Worm (Caenorhabditis elegans) whole organism, L3 larva: ENCODE results near the gene ajm-1.
A peak's percentile ranks its signal among the peaks of the same experiment; 100 is the strongest.

Source experiments
- R02D3.7 ChIP-seq: fragments of 150-350 bp; optimal IDR thresholded peaks from 2 replicates; lab custom pipeline; 2014; ENCODE audit warnings: missing biosample characterization, missing genetic modification characterization
- ZK546.5 ChIP-seq: sonication (generic microtip); optimal IDR thresholded peaks from 2 replicates; lab custom pipeline; 2017; ENCODE audit warnings: missing biosample characterization, missing genetic modification characterization
- aly-2 ChIP-seq: fragments of 150-350 bp; optimal IDR thresholded peaks from 2 replicates; lab custom pipeline; 2014; ENCODE audit warnings: missing biosample characterization, missing genetic modification characterization
- ama-1 ChIP-seq: fragments of 150-350 bp; optimal IDR thresholded peaks from 2 replicates; lab custom pipeline; 2018
- ceh-28 ChIP-seq: fragments of 150-350 bp; optimal IDR thresholded peaks from 2 replicates; lab custom pipeline; 2014; ENCODE audit warnings: missing biosample characterization, missing genetic modification reagents, missing genetic modification characterization
- ceh-82 ChIP-seq: fragments of 150-350 bp; optimal IDR thresholded peaks from 2 replicates; lab custom pipeline; 2014; ENCODE audit warnings: missing biosample characterization, missing genetic modification characterization
- ceh-9 ChIP-seq: sonication (generic microtip); optimal IDR thresholded peaks from 2 replicates; lab custom pipeline; 2018; ENCODE audit warnings: missing biosample characterization, missing genetic modification characterization
- daf-12 ChIP-seq: fragments of 150-350 bp; optimal IDR thresholded peaks from 2 replicates; lab custom pipeline; 2014; ENCODE audit warnings: missing biosample characterization, missing genetic modification reagents, missing genetic modification characterization
- egl-27 ChIP-seq: sonication (generic microtip); optimal IDR thresholded peaks from 4 replicates; lab custom pipeline; 2017; ENCODE audit warnings: missing biosample characterization, missing genetic modification reagents, missing genetic modification characterization
- egl-5 ChIP-seq: fragments of 150-350 bp; optimal IDR thresholded peaks from 2 replicates; lab custom pipeline; 2017; ENCODE audit warnings: missing biosample characterization, missing genetic modification reagents, missing genetic modification characterization, inconsistent platforms
- elt-3 ChIP-seq, 3 experiments: fragments of 150-350 bp in 1 of 3; sonication (generic microtip) in 2 of 3; optimal IDR thresholded peaks; 2 replicates in 2 of 3; 4 replicates in 1 of 3; lab custom pipeline; 2014 to 2017; ENCODE audit warnings: missing biosample characterization in 3 of 3, missing genetic modification characterization in 3 of 3
- fkh-10 ChIP-seq: sonication (generic microtip); optimal IDR thresholded peaks from 2 replicates; lab custom pipeline; 2017; ENCODE audit warnings: missing biosample characterization, missing genetic modification reagents, missing genetic modification characterization
- fos-1 ChIP-seq: fragments of 150-350 bp; optimal IDR thresholded peaks from 2 replicates; lab custom pipeline; 2014; ENCODE audit warnings: missing biosample characterization, missing genetic modification characterization
- hmg-11 ChIP-seq: sonication (generic microtip); optimal IDR thresholded peaks from 2 replicates; lab custom pipeline; 2016; ENCODE audit warnings: missing genetic modification characterization, missing compliant biosample characterization
- jun-1 ChIP-seq: fragments of 150-350 bp; optimal IDR thresholded peaks from 2 replicates; lab custom pipeline; 2014; ENCODE audit warnings: missing biosample characterization, missing genetic modification reagents, missing genetic modification characterization
- lin-15B ChIP-seq: fragments of 150-350 bp; optimal IDR thresholded peaks from 2 replicates; lab custom pipeline; 2014; ENCODE audit warnings: missing biosample characterization, missing genetic modification characterization
- lin-39 ChIP-seq: fragments of 150-350 bp; optimal IDR thresholded peaks from 2 replicates; lab custom pipeline; 2018; ENCODE audit warnings: missing biosample characterization, missing genetic modification reagents, missing genetic modification characterization
- mdl-1 ChIP-seq: fragments of 150-350 bp; optimal IDR thresholded peaks from 2 replicates; lab custom pipeline; 2014; ENCODE audit warnings: missing biosample characterization, missing genetic modification characterization
- mml-1 ChIP-seq: fragments of 150-350 bp; sonication (generic microtip); optimal IDR thresholded peaks from 3 replicates; lab custom pipeline; 2014; ENCODE audit warnings: missing biosample characterization, missing genetic modification characterization
- nfya-1 ChIP-seq: sonication (generic microtip); optimal IDR thresholded peaks from 2 replicates; lab custom pipeline; 2017; ENCODE audit warnings: missing genetic modification characterization, mild to moderate bottlenecking, missing compliant biosample characterization, antibody characterized with exemption, moderate library complexity; ENCODE audit not compliant: insufficient read depth
- nhr-11 ChIP-seq: fragments of 150-350 bp; optimal IDR thresholded peaks from 2 replicates; lab custom pipeline; 2014; ENCODE audit warnings: missing biosample characterization, missing genetic modification characterization
- nhr-12 ChIP-seq: fragments of 150-350 bp; optimal IDR thresholded peaks from 2 replicates; lab custom pipeline; 2014; ENCODE audit warnings: missing biosample characterization, missing genetic modification characterization
- nhr-23 ChIP-seq: fragments of 150-350 bp; optimal IDR thresholded peaks from 2 replicates; lab custom pipeline; 2014; ENCODE audit warnings: missing biosample characterization, missing genetic modification reagents, missing genetic modification characterization
- nhr-237 ChIP-seq: fragments of 150-350 bp; optimal IDR thresholded peaks from 2 replicates; lab custom pipeline; 2014; ENCODE audit warnings: missing biosample characterization, missing genetic modification characterization
- nhr-25 ChIP-seq: sonication (generic microtip); optimal IDR thresholded peaks from 2 replicates; lab custom pipeline; 2017; ENCODE audit warnings: missing biosample characterization, missing genetic modification characterization
- nhr-28 ChIP-seq: fragments of 150-350 bp; optimal IDR thresholded peaks from 2 replicates; lab custom pipeline; 2014; ENCODE audit warnings: missing biosample characterization, missing genetic modification characterization
- nhr-67 ChIP-seq: fragments of 150-350 bp; optimal IDR thresholded peaks from 2 replicates; lab custom pipeline; 2014; ENCODE audit warnings: missing biosample characterization, missing genetic modification characterization
- nhr-77 ChIP-seq: fragments of 150-350 bp; optimal IDR thresholded peaks from 2 replicates; lab custom pipeline; 2014; ENCODE audit warnings: missing biosample characterization, missing genetic modification characterization
- pha-4 ChIP-seq: fragments of 150-350 bp; optimal IDR thresholded peaks from 2 replicates; lab custom pipeline; 2014; ENCODE audit warnings: missing biosample characterization, missing genetic modification reagents, missing genetic modification characterization
- pqm-1 ChIP-seq: fragments of 150-350 bp; optimal IDR thresholded peaks from 2 replicates; lab custom pipeline; 2017; ENCODE audit warnings: missing biosample characterization, missing genetic modification characterization, inconsistent platforms
- sea-2 ChIP-seq: fragments of 150-350 bp; sonication (generic microtip); optimal IDR thresholded peaks from 4 replicates; lab custom pipeline; 2014; ENCODE audit warnings: missing biosample characterization, missing genetic modification reagents, missing genetic modification characterization
- skn-1 ChIP-seq: fragments of 150-350 bp; optimal IDR thresholded peaks from 2 replicates; lab custom pipeline; 2014; ENCODE audit warnings: missing biosample characterization, missing genetic modification characterization
- snpc-4 ChIP-seq: fragments of 150-350 bp; optimal IDR thresholded peaks from 2 replicates; lab custom pipeline; 2014; ENCODE audit warnings: missing biosample characterization, missing genetic modification characterization
- unc-39 ChIP-seq: sonication (generic microtip); optimal IDR thresholded peaks from 4 replicates; lab custom pipeline; 2017; ENCODE audit warnings: missing biosample characterization, missing genetic modification characterization
- unc-62 ChIP-seq: fragments of 150-350 bp; sonication (generic microtip); optimal IDR thresholded peaks from 4 replicates; lab custom pipeline; 2014; ENCODE audit warnings: missing biosample characterization, missing genetic modification reagents, missing genetic modification characterization
- ztf-4 ChIP-seq: fragments of 150-350 bp; optimal IDR thresholded peaks from 2 replicates; lab custom pipeline; 2014; ENCODE audit warnings: missing biosample characterization, missing genetic modification characterization

Gene ajm-1

ce11 chrX:9111585-9111984, 28.8 kb downstream of the ajm-1 start:
- TF ChIP-seq nhr-25 (tag; lab: Kevin White, UChicago) (peak; percentile 80), skn-1 (tag; lab: Kevin White, UChicago) (no peak)

ce11 chrX:9113829-9114228, 31.1 kb downstream of the ajm-1 start, which contains the start of gene C25A11.2:
Gene C25A11.2 (plus strand): TSS chrX:9114066.
- TF ChIP-seq lin-15B (tag; lab: Kevin White, UChicago) (peak; percentile 84), nhr-25 (tag; lab: Kevin White, UChicago) (peak; percentile 23), ztf-4 (tag; lab: Kevin White, UChicago) (no peak), nfya-1 (peak; percentile 78), snpc-4 (tag; lab: Kevin White, UChicago) (no peak), unc-62 (GFP tag; lab: Kevin White, UChicago) (no peak), unc-39 (no peak), pha-4 (tag; lab: Kevin White, UChicago) (peak; percentile 62), sea-2 (GFP tag; lab: Kevin White, UChicago) (no peak), hmg-11 (peak; percentile 42), lin-39 (tag; lab: Kevin White, UChicago) (peak; percentile 13)

ce11 chrX:9117541-9117940, 34.8 kb downstream of the ajm-1 start:
- no peak for TF ChIP-seq mdl-1 (tag; lab: Kevin White, UChicago)
- no peak for TF ChIP-seq daf-12 (tag; lab: Kevin White, UChicago)

- peak; percentile 22 for TF ChIP-seq nhr-25 (tag; lab: Kevin White, UChicago)
Measured at ce11 chrX:9118741-9119140, 36.0 kb downstream of the ajm-1 start.

ce11 chrX:9137402-9137801, 54.7 kb downstream of the ajm-1 start, which contains the start of gene B0563.6:
Gene B0563.6 (plus strand): TSS chrX:9137702.
- TF ChIP-seq ceh-28 (tag; lab: Kevin White, UChicago) (no peak), hmg-11 (no peak), nhr-237 (tag; lab: Kevin White, UChicago) (no peak), pqm-1 (no peak), mdl-1 (tag; lab: Kevin White, UChicago) (no peak), ZK546.5 (tag; lab: Kevin White, UChicago) (no peak), egl-5 (tag; lab: Kevin White, UChicago) (no peak)

- TF ChIP-seq aly-2 (tag; lab: Kevin White, UChicago) (no peak), sea-2 (GFP tag; lab: Kevin White, UChicago) (no peak), nhr-28 (tag; lab: Kevin White, UChicago) (no peak), egl-5 (tag; lab: Kevin White, UChicago) (no peak), ceh-82 (no peak), nhr-25 (tag; lab: Kevin White, UChicago) (no peak), hmg-11 (no peak), ama-1 (lab: Kevin White, UChicago) (no peak), unc-39 (no peak), fkh-10 (GFP tag; lab: Kevin White, UChicago) (no peak), lin-15B (tag; lab: Kevin White, UChicago) (no peak), egl-27 (tag; lab: Kevin White, UChicago) (no peak), nhr-237 (tag; lab: Kevin White, UChicago) (no peak), mml-1 (tag; lab: Kevin White, UChicago) (no peak), lin-39 (tag; lab: Kevin White, UChicago) (no peak), nhr-77 (tag; lab: Kevin White, UChicago) (no peak), nhr-11 (tag; lab: Kevin White, UChicago) (no peak), ceh-9 (tag; lab: Kevin White, UChicago) (no peak), R02D3.7 (no peak), nhr-67 (tag; lab: Kevin White, UChicago) (no peak)
- TF ChIP-seq, all 47 proteins: peak for 0
Measured at ce11 chrX:9145848-9146247, 63.1 kb downstream of the ajm-1 start, which contains the start of gene B0563.5. Gene B0563.5 (plus strand): TSS chrX:9146148.

ce11 chrX:9146953-9147352, 64.2 kb downstream of the ajm-1 start:
- TF ChIP-seq fkh-10 (GFP tag; lab: Kevin White, UChicago) (no peak), jun-1 (peak; percentile 27), nhr-12 (no peak), nhr-25 (tag; lab: Kevin White, UChicago) (peak; percentile 8), nhr-23 (tag; lab: Kevin White, UChicago) (peak; percentile 64), lin-39 (tag; lab: Kevin White, UChicago) (no peak), nhr-237 (tag; lab: Kevin White, UChicago) (no peak), elt-3 (tag; optimal IDR thresholded peaks at IDR 0.05; lab: Kevin White, UChicago) (peak in 2 of 3 experiments; percentile 35 to 78), nhr-28 (tag; lab: Kevin White, UChicago) (no peak), unc-62 (GFP tag; lab: Kevin White, UChicago) (peak; percentile 44), fos-1 (no peak)
